Worm (Caenorhabditis elegans) whole organism, mixed stage, embryonic: ENCODE results near the gene F37H8.5.

Source experiments
- M03D4.4 ChIP-seq: sonication (generic microtip); optimal IDR thresholded peaks from 2 replicates; lab custom pipeline; 2017; ENCODE audit warnings: mild to moderate bottlenecking, missing genetic modification characterization, missing compliant biosample characterization
- bed-3 ChIP-seq: fragments of 200-800 bp; sonication (Bioruptor generic); optimal IDR thresholded peaks from 3 replicates; lab custom pipeline; 2018; ENCODE audit warnings: mild to moderate bottlenecking, missing genetic modification characterization, moderate library complexity, missing compliant biosample characterization
- blmp-1 ChIP-seq: fragments of 150-350 bp; optimal IDR thresholded peaks from 2 replicates; lab custom pipeline; 2014; ENCODE audit warnings: missing biosample characterization, missing genetic modification characterization
- ceh-39 ChIP-seq: fragments of 150-350 bp; optimal IDR thresholded peaks from 2 replicates; lab custom pipeline; 2014; ENCODE audit warnings: missing biosample characterization, missing genetic modification characterization
- ceh-43 ChIP-seq: fragments of 200-800 bp; sonication (Bioruptor generic); optimal IDR thresholded peaks from 2 replicates; lab custom pipeline; 2018; ENCODE audit warnings: mild to moderate bottlenecking, missing genetic modification characterization, moderate library complexity, missing compliant biosample characterization
- ceh-83 ChIP-seq: fragments of 200-800 bp; sonication (Bioruptor generic); optimal IDR thresholded peaks from 2 replicates; lab custom pipeline; 2018; ENCODE audit warnings: mild to moderate bottlenecking, missing genetic modification characterization, missing compliant biosample characterization
- ces-1 ChIP-seq: fragments of 150-350 bp; optimal IDR thresholded peaks from 2 replicates; lab custom pipeline; 2014; ENCODE audit warnings: missing biosample characterization, missing genetic modification reagents, missing genetic modification characterization
- cnd-1 ChIP-seq: fragments of 200-800 bp; sonication (Bioruptor generic); optimal IDR thresholded peaks from 2 replicates; lab custom pipeline; 2018; ENCODE audit warnings: mild to moderate bottlenecking, missing genetic modification characterization, missing compliant biosample characterization
- drap-1 ChIP-seq: fragments of 200-800 bp; sonication (Bioruptor generic); optimal IDR thresholded peaks from 3 replicates; lab custom pipeline; 2018; ENCODE audit warnings: mild to moderate bottlenecking, missing genetic modification characterization, missing compliant biosample characterization
- elt-1 ChIP-seq: sonication (generic microtip); optimal IDR thresholded peaks from 2 replicates; lab custom pipeline; 2017; ENCODE audit warnings: missing genetic modification characterization, mild to moderate bottlenecking, missing compliant biosample characterization, antibody characterized with exemption, moderate library complexity, borderline replicate concordance; ENCODE audit not compliant: insufficient read depth
- elt-3 ChIP-seq: fragments of 150-350 bp; optimal IDR thresholded peaks from 2 replicates; lab custom pipeline; 2014; ENCODE audit warnings: missing biosample characterization, missing genetic modification characterization
- ham-2 ChIP-seq: fragments of 200-800 bp; sonication (Bioruptor generic); optimal IDR thresholded peaks from 2 replicates; lab custom pipeline; 2018; ENCODE audit warnings: mild to moderate bottlenecking, missing genetic modification characterization, missing compliant biosample characterization
- hlh-1 ChIP-seq: fragments of 150-350 bp; optimal IDR thresholded peaks from 2 replicates; lab custom pipeline; 2014; ENCODE audit warnings: missing biosample characterization, missing genetic modification reagents, missing genetic modification characterization
- lin-13 ChIP-seq: fragments of 150-350 bp; optimal IDR thresholded peaks from 2 replicates; lab custom pipeline; 2014; ENCODE audit warnings: missing biosample characterization, missing genetic modification characterization
- lin-32 ChIP-seq: fragments of 200-800 bp; sonication (Bioruptor generic); optimal IDR thresholded peaks from 2 replicates; lab custom pipeline; 2018; ENCODE audit warnings: mild to moderate bottlenecking, missing genetic modification characterization, missing compliant biosample characterization
- lsy-2 ChIP-seq: fragments of 150-350 bp; optimal IDR thresholded peaks from 2 replicates; lab custom pipeline; 2014; ENCODE audit warnings: missing biosample characterization, missing genetic modification characterization
- mab-5 ChIP-seq: fragments of 150-350 bp; optimal IDR thresholded peaks from 2 replicates; lab custom pipeline; 2014; ENCODE audit warnings: missing biosample characterization, missing genetic modification characterization
- mls-2 ChIP-seq: sonication (generic microtip); optimal IDR thresholded peaks from 2 replicates; lab custom pipeline; 2016; ENCODE audit warnings: mild to moderate bottlenecking, missing genetic modification characterization, moderate library complexity, missing compliant biosample characterization
- nhr-12 ChIP-seq: fragments of 150-350 bp; optimal IDR thresholded peaks from 2 replicates; lab custom pipeline; 2014; ENCODE audit warnings: missing biosample characterization, missing genetic modification characterization
- nhr-2 ChIP-seq: fragments of 150-350 bp; optimal IDR thresholded peaks from 2 replicates; lab custom pipeline; 2014; ENCODE audit warnings: missing biosample characterization, missing genetic modification characterization
- nhr-237 ChIP-seq: fragments of 150-350 bp; optimal IDR thresholded peaks from 2 replicates; lab custom pipeline; 2014; ENCODE audit warnings: missing biosample characterization, missing genetic modification characterization
- nhr-28 ChIP-seq: fragments of 150-350 bp; optimal IDR thresholded peaks from 2 replicates; lab custom pipeline; 2014; ENCODE audit warnings: missing biosample characterization, missing genetic modification characterization
- nhr-76 ChIP-seq: sonication (generic microtip); optimal IDR thresholded peaks from 2 replicates; lab custom pipeline; 2017; ENCODE audit warnings: missing biosample characterization, missing genetic modification characterization
- sem-2 ChIP-seq: fragments of 200-800 bp; sonication (Bioruptor generic); optimal IDR thresholded peaks from 2 replicates; lab custom pipeline; 2018; ENCODE audit warnings: mild to moderate bottlenecking, missing genetic modification characterization, missing compliant biosample characterization
- snpc-4 ChIP-seq: fragments of 150-350 bp; optimal IDR thresholded peaks from 2 replicates; lab custom pipeline; 2014; ENCODE audit warnings: missing biosample characterization, missing genetic modification characterization
- tbx-8 ChIP-seq: fragments of 200-800 bp; sonication (Bioruptor generic); optimal IDR thresholded peaks from 2 replicates; lab custom pipeline; 2018; ENCODE audit warnings: mild to moderate bottlenecking, missing genetic modification characterization, moderate library complexity, missing compliant biosample characterization
- unc-120 ChIP-seq: sonication (generic microtip); optimal IDR thresholded peaks from 2 replicates; lab custom pipeline; 2017; ENCODE audit warnings: missing genetic modification characterization, missing compliant biosample characterization; ENCODE audit not compliant: poor library complexity, severe bottlenecking
- unc-39 ChIP-seq: fragments of 150-350 bp; optimal IDR thresholded peaks from 2 replicates; lab custom pipeline; 2014; ENCODE audit warnings: missing biosample characterization, missing genetic modification characterization
- unc-62 ChIP-seq: fragments of 150-350 bp; optimal IDR thresholded peaks from 2 replicates; lab custom pipeline; 2014; ENCODE audit warnings: missing biosample characterization, missing genetic modification reagents, missing genetic modification characterization
- zip-8 ChIP-seq: fragments of 150-350 bp; optimal IDR thresholded peaks from 2 replicates; lab custom pipeline; 2014; ENCODE audit warnings: missing biosample characterization, missing genetic modification characterization
- ztf-11 ChIP-seq: fragments of 150-350 bp; optimal IDR thresholded peaks from 2 replicates; lab custom pipeline; 2014; ENCODE audit warnings: missing biosample characterization, missing genetic modification characterization

Gene F37H8.5

ce11 chrII:11185728-11186127, 2.3 kb upstream of the F37H8.5 start, which contains the start of gene sfxn-1.2:
Gene sfxn-1.2, plus strand, starts transcription at chrII:11186028.
- TF ChIP-seq snpc-4 (tag; lab: Kevin White, UChicago) (no peak), blmp-1 (tag; lab: Kevin White, UChicago) (no peak), elt-1 (no peak), sem-2 (no peak), ztf-11 (tag; lab: Kevin White, UChicago) (no peak), nhr-2 (tag; lab: Kevin White, UChicago) (no peak)

DNA sequence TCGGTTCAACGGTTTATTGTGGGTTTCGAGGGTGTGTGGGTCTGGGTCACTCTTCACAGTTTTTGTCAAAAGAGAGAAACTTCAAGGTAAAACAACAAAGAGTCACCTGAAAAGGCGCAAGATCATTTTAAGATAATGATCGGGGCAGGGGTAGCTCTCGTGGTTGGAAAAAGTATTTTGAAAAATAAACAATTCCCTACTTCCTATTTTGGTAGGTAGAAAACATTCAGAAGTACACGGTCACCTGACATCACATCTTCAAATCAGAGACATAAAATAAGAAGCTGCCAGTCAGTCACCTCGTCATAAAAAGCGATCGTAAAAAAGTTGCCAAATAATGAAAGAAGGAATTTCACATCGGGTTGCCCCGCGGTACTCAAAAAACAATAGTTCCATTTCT, 4.5 kb downstream of the F37H8.5 start:
- TF ChIP-seq zip-8 (tag; lab: Kevin White, UChicago) (no peak), elt-3 (tag; lab: Kevin White, UChicago) (no peak), nhr-237 (tag; lab: Kevin White, UChicago) (no peak), ceh-83 (GFP tag; lab: Kevin White, UChicago) (no peak), snpc-4 (tag; lab: Kevin White, UChicago) (no peak), mab-5 (tag; lab: Kevin White, UChicago) (no peak), unc-120 (tag; lab: Kevin White, UChicago) (no peak), ces-1 (no peak)

DNA sequence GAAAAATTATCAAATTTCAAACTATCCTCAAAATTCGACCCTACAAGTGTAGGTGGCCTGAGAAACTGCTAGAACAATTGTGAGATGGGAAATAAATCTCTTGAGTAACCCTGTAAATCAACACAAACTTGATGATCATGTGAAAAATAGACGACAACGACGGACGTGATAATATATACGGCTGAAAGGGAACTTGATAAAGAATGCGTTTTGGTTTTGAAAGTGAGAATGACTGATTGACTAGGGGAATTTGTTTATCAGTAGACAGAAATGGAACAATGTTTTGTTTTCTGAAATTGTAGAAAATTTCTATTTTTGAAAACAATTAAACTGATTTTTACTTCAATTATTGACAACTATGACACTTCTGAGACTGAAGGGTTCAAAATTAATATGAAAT, 5.5 kb downstream of the F37H8.5 start:
- no peak for TF ChIP-seq tbx-8
- no peak for TF ChIP-seq nhr-2 (tag; lab: Kevin White, UChicago)
- no peak for TF ChIP-seq unc-39 (tag; lab: Kevin White, UChicago)
- TF ChIP-seq snpc-4 (tag; lab: Kevin White, UChicago) = no peak
- no peak for TF ChIP-seq bed-3 (GFP tag; lab: Kevin White, UChicago)
- no peak for TF ChIP-seq M03D4.4 (tag; lab: Kevin White, UChicago)
- no peak for TF ChIP-seq hlh-1 (tag; lab: Kevin White, UChicago)
- no peak for TF ChIP-seq mab-5 (tag; lab: Kevin White, UChicago)
- no peak for TF ChIP-seq mls-2 (tag; lab: Kevin White, UChicago)
- no peak for TF ChIP-seq ham-2 (GFP tag; lab: Kevin White, UChicago)
- TF ChIP-seq cnd-1 (tag; lab: Kevin White, UChicago) = no peak
- no peak for TF ChIP-seq sem-2
- no peak for TF ChIP-seq unc-62 (GFP tag; lab: Kevin White, UChicago)
- TF ChIP-seq ceh-43 (GFP tag; lab: Kevin White, UChicago) = no peak
- TF ChIP-seq nhr-28 = no peak
- no peak for TF ChIP-seq lin-32
- no peak for TF ChIP-seq lin-13
- TF ChIP-seq nhr-12 = no peak
- no peak for TF ChIP-seq elt-1
- no peak for TF ChIP-seq nhr-76 (tag; lab: Kevin White, UChicago)

- TF ChIP-seq sem-2 (no peak), nhr-28 (no peak), lsy-2 (no peak), hlh-1 (tag; lab: Kevin White, UChicago) (no peak), nhr-76 (tag; lab: Kevin White, UChicago) (no peak), ham-2 (GFP tag; lab: Kevin White, UChicago) (no peak), nhr-237 (tag; lab: Kevin White, UChicago) (no peak), cnd-1 (tag; lab: Kevin White, UChicago) (no peak)
Measured at ce11 chrII:11200234-11200755, 12.3 kb downstream of the F37H8.5 start.

- TF ChIP-seq drap-1 (no peak), mab-5 (tag; lab: Kevin White, UChicago) (no peak), sem-2 (no peak), nhr-2 (tag; lab: Kevin White, UChicago) (no peak), M03D4.4 (tag; lab: Kevin White, UChicago) (no peak), ceh-39 (tag; lab: Kevin White, UChicago) (no peak), ztf-11 (tag; lab: Kevin White, UChicago) (no peak), ham-2 (GFP tag; lab: Kevin White, UChicago) (no peak), hlh-1 (tag; lab: Kevin White, UChicago) (no peak)
Measured at ce11 chrII:11202581-11203271, 14.7 kb downstream of the F37H8.5 start, which contains the start of gene srap-1. Gene srap-1, plus strand, starts transcription at chrII:11203221.
